Fruit fly (Drosophila melanogaster): ENCODE data around the gene CG9109.

The CG9109 gene

dm6 chr2L:5981433-5982333, 52.5 kb downstream of the CG9109 start, which contains the start of gene eIF4A (continued):
- TF ChIP-seq Sry-β (GFP tag; optimal IDR thresholded peaks at IDR 0.05) (no peak), CG15601 (tag; optimal IDR thresholded peaks at IDR 0.05) (peak; percentile 9), CG18476 (GFP tag; optimal IDR thresholded peaks at IDR 0.05) (no peak), Meics (GFP tag; optimal IDR thresholded peaks at IDR 0.05) (peak; percentile 15), Mes4 (GFP tag; optimal IDR thresholded peaks at IDR 0.05) (peak; percentile 54), ATbp (GFP tag; optimal IDR thresholded peaks at IDR 0.05) (peak; percentile 4), org-1 (GFP tag; optimal IDR thresholded peaks at IDR 0.05) (peak; percentile 16), ac (GFP tag; optimal IDR thresholded peaks at IDR 0.05) (no peak), C15 (GFP tag; IDR thresholded peaks at IDR 0.05) (no peak), zen (tag; optimal IDR thresholded peaks at IDR 0.05) (peak; percentile 40), sim (GFP tag; IDR thresholded peaks at IDR 0.05) (no peak), jigr1 (GFP tag; IDR thresholded peaks at IDR 0.05) (no peak), CG9215 (GFP tag; IDR thresholded peaks at IDR 0.05) (no peak), zfh1 (GFP tag; IDR thresholded peaks at IDR 0.05) (no peak), CG12104 (GFP tag; optimal IDR thresholded peaks at IDR 0.05) (peak; percentile 36), Hsf (GFP tag; optimal IDR thresholded peaks at IDR 0.05) (no peak), emc (GFP tag; optimal IDR thresholded peaks at IDR 0.05) (no peak), scrt (GFP tag; optimal IDR thresholded peaks at IDR 0.05) (no peak), tup (GFP tag; optimal IDR thresholded peaks at IDR 0.05) (no peak), CG2199 (GFP tag; IDR thresholded peaks at IDR 0.05) (no peak), Ptx1 (GFP tag; IDR thresholded peaks at IDR 0.05) (no peak), Dll (GFP tag; IDR thresholded peaks at IDR 0.05; ENCODE audit: partially characterized antibody) (no peak), Doc2 (GFP tag; IDR thresholded peaks at IDR 0.05) (no peak), HmgZ (tag; optimal IDR thresholded peaks at IDR 0.05) (peak; percentile 15), bsh (GFP tag; optimal IDR thresholded peaks at IDR 0.05) (peak in 1 of 2 experiments; percentile 22), oc (tag; optimal IDR thresholded peaks at IDR 0.05) (no peak), CG10366 (GFP tag; IDR thresholded peaks at IDR 0.05) (no peak), fd102C (GFP tag; optimal IDR thresholded peaks at IDR 0.05) (no peak), CG12155 (GFP tag; optimal IDR thresholded peaks at IDR 0.05) (no peak), CG4854 (GFP tag; optimal IDR thresholded peaks at IDR 0.05) (no peak), CG9932 (GFP tag; IDR thresholded peaks at IDR 0.05) (no peak), Doc3 (GFP tag; IDR thresholded peaks at IDR 0.05; ENCODE audit: partially characterized antibody) (no peak), Camta (GFP tag; optimal IDR thresholded peaks at IDR 0.05) (no peak), repo (GFP tag; optimal IDR thresholded peaks at IDR 0.05) (peak; percentile 5), Neu2 (GFP tag; optimal IDR thresholded peaks at IDR 0.05; ENCODE audit: borderline replicate concordance) (no peak), tap (tag; optimal IDR thresholded peaks at IDR 0.05) (peak; percentile 19), corto (GFP tag; optimal IDR thresholded peaks at IDR 0.05) (no peak), Fer1 (GFP tag; optimal IDR thresholded peaks at IDR 0.05) (peak; percentile 23), Vsx1 (GFP tag; optimal IDR thresholded peaks at IDR 0.05) (peak; percentile 26), CG11398 (GFP tag; optimal IDR thresholded peaks at IDR 0.05) (no peak), ab (GFP tag; optimal IDR thresholded peaks at IDR 0.05) (no peak), jing (GFP tag; optimal IDR thresholded peaks at IDR 0.05) (no peak), Nf-YA (GFP tag; IDR thresholded peaks at IDR 0.05) (no peak), CG18619 (GFP tag; optimal IDR thresholded peaks at IDR 0.05) (peak; percentile 47), bigmax (GFP tag; optimal IDR thresholded peaks at IDR 0.05) (peak; percentile 40), CG33213 (GFP tag; optimal IDR thresholded peaks at IDR 0.05) (peak; percentile 53), wor (GFP tag; IDR thresholded peaks at IDR 0.05) (no peak), CG30403 (GFP tag; optimal IDR thresholded peaks at IDR 0.05) (peak; percentile 1), CG43689 (GFP tag; IDR thresholded peaks at IDR 0.05) (no peak), CG3847 (GFP tag; IDR thresholded peaks at IDR 0.05) (no peak)
